Worm (Caenorhabditis elegans) whole organism, young adult: ENCODE results near the gene grl-25.

Experiments
- B0261.1 ChIP-seq: sonication (generic microtip); optimal IDR thresholded peaks from 2 replicates; lab custom pipeline; 2016; ENCODE audit warnings: mild to moderate bottlenecking, missing genetic modification characterization, moderate library complexity, missing compliant biosample characterization
- B0336.3 ChIP-seq: fragments of 200-800 bp; sonication (Bioruptor generic); IDR thresholded peaks from 2 replicates; pipeline ENCODE4 v1.3.6; 2022; ENCODE audit warnings: missing genetic modification characterization, missing compliant biosample characterization
- F23B12.7 ChIP-seq: sonication (generic microtip); optimal IDR thresholded peaks from 2 replicates; lab custom pipeline; 2017; ENCODE audit warnings: missing genetic modification characterization, mild to moderate bottlenecking, missing compliant biosample characterization, antibody characterized with exemption, moderate library complexity; ENCODE audit not compliant: insufficient read depth
- ama-1 ChIP-seq, 3 experiments: fragments of 150-350 bp in 1 of 3; sonication (generic microtip) in 2 of 3; optimal IDR thresholded peaks; 2 replicates each; lab custom pipeline; 2014 to 2018; ENCODE audit warnings: missing biosample characterization in 2 of 3, missing genetic modification characterization in 2 of 3, missing genetic modification reagents in 2 of 3

DNA sequence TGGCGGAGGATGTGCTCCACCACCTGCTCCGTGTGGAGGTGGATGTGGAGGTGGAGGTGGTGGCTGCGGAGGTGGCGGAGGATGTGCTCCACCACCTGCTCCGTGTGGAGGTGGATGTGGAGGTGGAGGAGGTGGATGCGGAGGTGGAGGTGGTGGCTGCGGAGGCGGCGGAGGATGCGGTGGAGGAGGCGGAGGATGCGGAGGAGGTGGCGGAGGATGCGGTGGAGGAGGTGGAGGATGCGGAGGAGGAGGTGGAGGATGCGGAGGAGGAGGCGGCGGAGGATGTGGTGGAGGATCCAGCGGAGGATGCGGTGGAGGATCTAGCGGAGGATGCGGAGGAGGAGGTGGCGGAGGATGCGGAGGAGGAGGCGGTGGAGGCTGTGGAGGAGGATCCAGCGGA, 382 bp downstream of the grl-25 start:
- TF ChIP-seq F23B12.7 (tag; lab: Kevin White, UChicago) (no peak), B0336.3 (GFP tag; lab: Robert Waterston, UW) (no peak), ama-1 (optimal IDR thresholded peaks at IDR 0.05; lab: Kevin White, UChicago) (no peak), ama-1 (GFP tag; optimal IDR thresholded peaks at IDR 0.05; lab: Kevin White, UChicago) (no peak), B0261.1 (tag; lab: Kevin White, UChicago) (no peak)
